Worm (Caenorhabditis elegans) whole organism, young adult: ENCODE results near the gene adbp-1.

Source experiments
- D2030.7 ChIP-seq: fragments of 200-800 bp; sonication (Bioruptor generic); IDR thresholded peaks from 2 replicates; pipeline ENCODE4 v1.3.6; 2022; ENCODE audit warnings: missing genetic modification reagents, missing genetic modification characterization, missing compliant biosample characterization
- F55B11.4 ChIP-seq: sonication (generic microtip); optimal IDR thresholded peaks from 2 replicates; lab custom pipeline; 2016; ENCODE audit warnings: missing compliant biosample characterization, missing genetic modification characterization, borderline replicate concordance; ENCODE audit not compliant: insufficient read depth
- Y53F4B.3 ChIP-seq: fragments of 200-800 bp; sonication (Bioruptor generic); IDR thresholded peaks from 2 replicates; pipeline ENCODE4 v1.3.6; 2022; ENCODE audit warnings: missing genetic modification reagents, missing genetic modification characterization, missing compliant biosample characterization
- Y67H2A.10 ChIP-seq: fragments of 200-800 bp; sonication (Bioruptor generic); conservative IDR thresholded peaks from 2 replicates; pipeline ENCODE4 v1.3.6; 2022; ENCODE audit warnings: missing genetic modification reagents, missing genetic modification characterization, missing compliant biosample characterization
- Y95B8A.8 ChIP-seq: fragments of 200-800 bp; sonication (Bioruptor generic); IDR thresholded peaks from 2 replicates; pipeline ENCODE4 v1.3.6; 2022; ENCODE audit warnings: missing genetic modification reagents, missing genetic modification characterization, missing compliant biosample characterization
- ZK185.1 ChIP-seq: sonication (generic microtip); optimal IDR thresholded peaks from 2 replicates; lab custom pipeline; 2016; ENCODE audit warnings: mild to moderate bottlenecking, missing genetic modification characterization, missing compliant biosample characterization; ENCODE audit not compliant: poor library complexity, severe bottlenecking
- ama-1 ChIP-seq, 3 experiments: fragments of 150-350 bp in 1 of 3; sonication (generic microtip) in 2 of 3; optimal IDR thresholded peaks; 2 replicates each; lab custom pipeline; 2014 to 2018; ENCODE audit warnings: missing biosample characterization in 2 of 3, missing genetic modification characterization in 2 of 3, missing genetic modification reagents in 2 of 3
- attf-5 ChIP-seq: fragments of 200-800 bp; sonication (Bioruptor generic); optimal IDR thresholded peaks from 2 replicates; lab custom pipeline; 2018; ENCODE audit warnings: mild to moderate bottlenecking, missing genetic modification characterization, missing compliant biosample characterization
- bed-2 ChIP-seq: fragments of 200-800 bp; sonication (Bioruptor generic); IDR thresholded peaks from 2 replicates; pipeline ENCODE4 v1.3.6; 2022; ENCODE audit warnings: missing genetic modification reagents, missing genetic modification characterization, missing compliant biosample characterization
- ccch-3 ChIP-seq: fragments of 200-800 bp; sonication (Bioruptor generic); optimal IDR thresholded peaks from 2 replicates; lab custom pipeline; 2018; ENCODE audit warnings: mild to moderate bottlenecking, missing genetic modification characterization, missing compliant biosample characterization
- ceh-27 ChIP-seq: fragments of 200-800 bp; sonication (Bioruptor generic); optimal IDR thresholded peaks from 2 replicates; lab custom pipeline; 2018; ENCODE audit warnings: mild to moderate bottlenecking, missing genetic modification characterization, moderate library complexity, missing compliant biosample characterization
- ceh-58 ChIP-seq: fragments of 200-800 bp; sonication (Bioruptor generic); IDR thresholded peaks from 2 replicates; pipeline ENCODE4 v1.3.6; 2022; ENCODE audit warnings: missing genetic modification characterization, missing compliant biosample characterization
- ceh-91 ChIP-seq: fragments of 200-800 bp; sonication (Bioruptor generic); IDR thresholded peaks from 2 replicates; pipeline ENCODE4 v1.3.6; 2022; ENCODE audit warnings: missing genetic modification reagents, missing genetic modification characterization, missing compliant biosample characterization
- dox-1 ChIP-seq: fragments of 200-800 bp; sonication (Bioruptor generic); IDR thresholded peaks from 2 replicates; pipeline ENCODE4 v1.3.6; 2022; ENCODE audit warnings: missing genetic modification reagents, missing genetic modification characterization, missing compliant biosample characterization
- ekl-4 ChIP-seq: fragments of 200-800 bp; sonication (Bioruptor generic); IDR thresholded peaks from 2 replicates; pipeline ENCODE4 v1.3.6; 2022; ENCODE audit warnings: missing genetic modification reagents, missing genetic modification characterization, missing compliant biosample characterization
- fkh-3 ChIP-seq: sonication (generic microtip); optimal IDR thresholded peaks from 2 replicates; lab custom pipeline; 2016; ENCODE audit warnings: mild to moderate bottlenecking, missing genetic modification characterization, missing compliant biosample characterization
- him-1 ChIP-seq: sonication (generic microtip); optimal IDR thresholded peaks from 2 replicates; lab custom pipeline; 2016; ENCODE audit warnings: missing genotype, missing genetic modification reagents, missing genetic modification characterization, missing compliant biosample characterization
- hlh-26 ChIP-seq: fragments of 200-800 bp; sonication (Bioruptor generic); conservative IDR thresholded peaks from 2 replicates; pipeline ENCODE4 v1.3.6; 2022; ENCODE audit warnings: missing genetic modification reagents, missing genetic modification characterization, missing compliant biosample characterization
- hmg-1.2 ChIP-seq: fragments of 200-800 bp; sonication (Bioruptor generic); IDR thresholded peaks from 2 replicates; pipeline ENCODE4 v1.3.6; 2022; ENCODE audit warnings: missing genetic modification reagents, missing genetic modification characterization, missing compliant biosample characterization
- hmg-20 ChIP-seq: fragments of 200-800 bp; sonication (Bioruptor generic); IDR thresholded peaks from 2 replicates; pipeline ENCODE4 v1.3.6; 2022; ENCODE audit warnings: missing genetic modification reagents, missing genetic modification characterization, missing compliant biosample characterization
- lin-54 ChIP-seq: fragments of 200-800 bp; sonication (Bioruptor generic); optimal IDR thresholded peaks from 2 replicates; lab custom pipeline; 2018; ENCODE audit warnings: mild to moderate bottlenecking, missing genetic modification characterization, missing compliant biosample characterization
- lsl-1 ChIP-seq: fragments of 200-800 bp; sonication (Bioruptor generic); optimal IDR thresholded peaks from 2 replicates; lab custom pipeline; 2018; ENCODE audit warnings: mild to moderate bottlenecking, missing genetic modification characterization, moderate library complexity, missing compliant biosample characterization
- lsy-27 ChIP-seq: sonication (generic microtip); optimal IDR thresholded peaks from 2 replicates; lab custom pipeline; 2017; ENCODE audit warnings: missing genetic modification characterization, mild to moderate bottlenecking, missing compliant biosample characterization, antibody characterized with exemption, missing genotype, borderline replicate concordance; ENCODE audit not compliant: insufficient read depth
- madf-3 ChIP-seq: fragments of 200-800 bp; sonication (Bioruptor generic); IDR thresholded peaks from 2 replicates; pipeline ENCODE4 v1.3.6; 2022; ENCODE audit warnings: missing genetic modification reagents, missing genetic modification characterization, missing compliant biosample characterization
- madf-6 ChIP-seq: fragments of 200-800 bp; sonication (Bioruptor generic); IDR thresholded peaks from 2 replicates; pipeline ENCODE4 v1.3.6; 2022; ENCODE audit warnings: missing genetic modification reagents, missing genetic modification characterization, missing compliant biosample characterization
- madf-8 ChIP-seq: fragments of 200-800 bp; sonication (Bioruptor generic); conservative IDR thresholded peaks from 2 replicates; pipeline ENCODE4 v1.3.6; 2022; ENCODE audit warnings: missing genetic modification reagents, missing genetic modification characterization, missing compliant biosample characterization
- mxl-1 ChIP-seq: sonication (generic microtip); optimal IDR thresholded peaks from 2 replicates; lab custom pipeline; 2016; ENCODE audit warnings: missing genetic modification characterization, missing compliant biosample characterization
- pha-4 ChIP-seq: fragments of 150-350 bp; sonication (generic microtip); optimal IDR thresholded peaks from 2 replicates; lab custom pipeline; 2014; ENCODE audit warnings: missing biosample characterization, missing genetic modification reagents, missing genetic modification characterization
- rcor-1 ChIP-seq: fragments of 200-800 bp; sonication (Bioruptor generic); IDR thresholded peaks from 2 replicates; pipeline ENCODE4 v1.3.6; 2022; ENCODE audit warnings: missing genetic modification reagents, missing genetic modification characterization, missing compliant biosample characterization
- sdz-38 ChIP-seq: sonication (generic microtip); optimal IDR thresholded peaks from 2 replicates; lab custom pipeline; 2016; ENCODE audit warnings: missing genotype, missing genetic modification characterization, missing compliant biosample characterization
- snpc-1.3 ChIP-seq: sonication (generic microtip); optimal IDR thresholded peaks from 2 replicates; lab custom pipeline; 2017; ENCODE audit warnings: missing genetic modification characterization, mild to moderate bottlenecking, missing compliant biosample characterization, antibody characterized with exemption, moderate library complexity, missing genotype, missing genetic modification reagents; ENCODE audit not compliant: insufficient read depth
- somi-1 ChIP-seq: fragments of 200-800 bp; sonication (Bioruptor generic); optimal IDR thresholded peaks from 2 replicates; lab custom pipeline; 2018; ENCODE audit warnings: mild to moderate bottlenecking, missing genetic modification characterization, missing compliant biosample characterization
- tlf-1 ChIP-seq: fragments of 200-800 bp; sonication (Bioruptor generic); optimal IDR thresholded peaks from 2 replicates; lab custom pipeline; 2018; ENCODE audit warnings: mild to moderate bottlenecking, missing genetic modification characterization, missing compliant biosample characterization
- unc-62 ChIP-seq: fragments of 150-350 bp; optimal IDR thresholded peaks from 2 replicates; lab custom pipeline; 2014; ENCODE audit warnings: missing biosample characterization, missing genetic modification reagents, missing genetic modification characterization
- ztf-26 ChIP-seq: sonication (generic microtip); optimal IDR thresholded peaks from 2 replicates; lab custom pipeline; 2017; ENCODE audit warnings: missing genetic modification characterization, missing compliant biosample characterization
- ztf-28 ChIP-seq: fragments of 200-800 bp; sonication (Bioruptor generic); IDR thresholded peaks from 2 replicates; pipeline ENCODE4 v1.3.6; 2022; ENCODE audit warnings: missing genetic modification reagents, missing genetic modification characterization, missing compliant biosample characterization
- ztf-6 ChIP-seq: fragments of 200-800 bp; sonication (Bioruptor generic); IDR thresholded peaks from 2 replicates; pipeline ENCODE4 v1.3.6; 2022; ENCODE audit warnings: missing genetic modification reagents, missing genetic modification characterization, missing compliant biosample characterization

Gene adbp-1

ce11 chrII:11473525-11474181, 29.7 kb downstream of the adbp-1 start, which contains the start of the genes metl-1 and W02B12.11 (continued):
- TF ChIP-seq ztf-26 (tag; lab: Kevin White, UChicago) (peak; percentile 44), Y53F4B.3 (GFP tag; lab: Robert Waterston, UW) (no peak), him-1 (tag; lab: Kevin White, UChicago) (no peak), ztf-28 (GFP tag; lab: Robert Waterston, UW) (no peak), lsl-1 (GFP tag; lab: Kevin White, UChicago) (peak; percentile 75), madf-6 (GFP tag; lab: Robert Waterston, UW) (peak; percentile 91), sdz-38 (tag; lab: Kevin White, UChicago) (no peak), unc-62 (GFP tag; lab: Kevin White, UChicago) (no peak), madf-8 (peak; percentile 67), ceh-27 (peak; percentile 43), rcor-1 (GFP tag; lab: Robert Waterston, UW) (peak; percentile 92), hmg-20 (peak; percentile 80), D2030.7 (GFP tag; lab: Robert Waterston, UW) (peak; percentile 80), ceh-58 (GFP tag; lab: Robert Waterston, UW) (no peak), ccch-3 (GFP tag; lab: Kevin White, UChicago) (no peak), ZK185.1 (tag; lab: Kevin White, UChicago) (peak; percentile 69), ztf-6 (GFP tag; lab: Robert Waterston, UW) (no peak), Y67H2A.10 (GFP tag; lab: Robert Waterston, UW) (no peak), ceh-91 (peak; percentile 35; the same call in 1 of the 2 replicates), somi-1 (GFP tag; lab: Kevin White, UChicago) (peak; percentile 50), tlf-1 (peak; percentile 74), dox-1 (peak; percentile 89), pha-4 (tag; lab: Kevin White, UChicago) (no peak), madf-3 (GFP tag; lab: Robert Waterston, UW) (peak; percentile 92), lsy-27 (tag; lab: Kevin White, UChicago) (no peak), Y95B8A.8 (GFP tag; lab: Robert Waterston, UW) (no peak), snpc-1.3 (tag; lab: Kevin White, UChicago) (no peak), bed-2 (GFP tag; lab: Robert Waterston, UW) (no peak), ekl-4 (GFP tag; lab: Robert Waterston, UW) (peak; percentile 92), attf-5 (peak; percentile 78), mxl-1 (tag; lab: Kevin White, UChicago) (no peak), F55B11.4 (tag; lab: Kevin White, UChicago) (no peak)

ce11 chrII:11476410-11476809, 32.4 kb downstream of the adbp-1 start, which contains the start of gene W02B12.16:
W02B12.16 (minus strand) TSS chrII:11476510.
- TF ChIP-seq lin-54 (no peak), ztf-6 (GFP tag; lab: Robert Waterston, UW) (no peak), hlh-26 (GFP tag; lab: Robert Waterston, UW) (no peak), hmg-1.2 (GFP tag; lab: Robert Waterston, UW) (no peak), madf-8 (no peak), fkh-3 (tag; lab: Kevin White, UChicago) (no peak), ama-1 (optimal IDR thresholded peaks at IDR 0.05; lab: Kevin White, UChicago) (no peak), ama-1 (GFP tag; optimal IDR thresholded peaks at IDR 0.05; lab: Kevin White, UChicago) (no peak)
